Fruit fly (Drosophila melanogaster): Measurements from ENCODE around the gene ArgRS.

Gene ArgRS

dm6 chrX:15817823-15818222 is 26.1 kb downstream of the ArgRS start (continued):
- TF ChIP-seq HHEX (GFP tag; optimal IDR thresholded peaks at IDR 0.05) (no peak), sens (GFP tag) (peak; percentile 33), tna (GFP tag; IDR thresholded peaks at IDR 0.05; ENCODE audit: partially characterized antibody) (no peak), CG17612 (GFP tag; IDR thresholded peaks at IDR 0.05) (no peak), h (optimal IDR thresholded peaks at IDR 0.05) (no peak), Lpt (GFP tag; optimal IDR thresholded peaks at IDR 0.05) (no peak), ara (GFP tag; IDR thresholded peaks at IDR 0.05) (no peak), Hey (tag; optimal IDR thresholded peaks at IDR 0.05) (no peak), NC2β (GFP tag; optimal IDR thresholded peaks at IDR 0.05) (no peak), Max (GFP tag; optimal IDR thresholded peaks at IDR 0.05) (no peak), Deaf1 (tag; optimal IDR thresholded peaks at IDR 0.05) (no peak), corto (GFP tag; optimal IDR thresholded peaks at IDR 0.05) (no peak), Dp (GFP tag; optimal IDR thresholded peaks at IDR 0.05) (no peak), D19B (GFP tag; optimal IDR thresholded peaks at IDR 0.05) (no peak), CG30431 (GFP tag; optimal IDR thresholded peaks at IDR 0.05) (no peak), CG8924 (tag; optimal IDR thresholded peaks at IDR 0.05) (no peak), D19A (tag; optimal IDR thresholded peaks at IDR 0.05) (peak; percentile 5), peb (GFP tag; IDR thresholded peaks at IDR 0.05) (no peak), z (GFP tag; IDR thresholded peaks at IDR 0.05) (no peak), CG3838 (GFP tag; optimal IDR thresholded peaks at IDR 0.05) (no peak), oc (tag; optimal IDR thresholded peaks at IDR 0.05) (no peak), CG11723 (GFP tag; optimal IDR thresholded peaks at IDR 0.05) (no peak)

dm6 chrX:15816905-15817304 is 27.0 kb downstream of the ArgRS start:
- TF ChIP-seq CG32532 (GFP tag; IDR thresholded peaks at IDR 0.05) (no peak), emc (GFP tag; optimal IDR thresholded peaks at IDR 0.05) (no peak), CG33557 (GFP tag; optimal IDR thresholded peaks at IDR 0.05) (no peak), ewg (GFP tag; optimal IDR thresholded peaks at IDR 0.05) (no peak), btn (GFP tag; optimal IDR thresholded peaks at IDR 0.05) (no peak), crol (GFP tag; IDR thresholded peaks at IDR 0.05) (no peak), tio (GFP tag; optimal IDR thresholded peaks at IDR 0.05) (no peak), CG9876 (GFP tag; optimal IDR thresholded peaks at IDR 0.05) (no peak), Elba2 (GFP tag; optimal IDR thresholded peaks at IDR 0.05) (peak; percentile 78), gcm2 (GFP tag; optimal IDR thresholded peaks at IDR 0.05) (no peak), CG6854 (GFP tag; optimal IDR thresholded peaks at IDR 0.05) (no peak), ranshi (GFP tag; IDR thresholded peaks at IDR 0.05) (no peak), psq (GFP tag; optimal IDR thresholded peaks at IDR 0.05) (no peak), unpg (GFP tag; optimal IDR thresholded peaks at IDR 0.05) (no peak), nerfin-2 (GFP tag; IDR thresholded peaks at IDR 0.05; ENCODE audit: partially characterized antibody) (no peak), CG3995 (GFP tag; optimal IDR thresholded peaks at IDR 0.05) (no peak), exex (tag; optimal IDR thresholded peaks at IDR 0.05) (no peak), Rx (GFP tag; IDR thresholded peaks at IDR 0.05) (no peak), CG10366 (GFP tag; IDR thresholded peaks at IDR 0.05) (no peak), Hr51 (GFP tag; optimal IDR thresholded peaks at IDR 0.05) (no peak), bowl (GFP tag; IDR thresholded peaks at IDR 0.05) (no peak), Poxn (GFP tag; IDR thresholded peaks at IDR 0.05) (no peak), Sox102F (GFP tag; optimal IDR thresholded peaks at IDR 0.05) (no peak), grau (tag; optimal IDR thresholded peaks at IDR 0.05) (no peak), zfh1 (GFP tag; IDR thresholded peaks at IDR 0.05) (no peak), CG14014 (GFP tag; IDR thresholded peaks at IDR 0.05) (no peak), nom (GFP tag; optimal IDR thresholded peaks at IDR 0.05) (no peak), pros (GFP tag; optimal IDR thresholded peaks at IDR 0.05) (peak; percentile 94), Tbp (GFP tag; optimal IDR thresholded peaks at IDR 0.05) (no peak), nerfin-1 (tag; optimal IDR thresholded peaks at IDR 0.05) (peak; percentile 95), Spps (tag; optimal IDR thresholded peaks at IDR 0.05) (no peak), insv (GFP tag; optimal IDR thresholded peaks at IDR 0.05) (peak; percentile 46 to 94)
